Worm (Caenorhabditis elegans): ENCODE results near the gene igcm-4.

- TF ChIP-seq med-1 (GFP tag; optimal IDR thresholded peaks at IDR 0.05; ENCODE audit: insufficient read depth), result no peak
- no peak for TF ChIP-seq ref-1 (GFP tag; conservative IDR thresholded peaks at IDR 0.05)
- TF ChIP-seq flt-1 (GFP tag; IDR thresholded peaks at IDR 0.05), result no peak
- no peak for TF ChIP-seq ztf-29 (GFP tag; IDR thresholded peaks at IDR 0.05)
- TF ChIP-seq klf-2 (GFP tag; conservative IDR thresholded peaks at IDR 0.05), result no peak
- no peak for TF ChIP-seq tab-1 (GFP tag; IDR thresholded peaks at IDR 0.05)
- no peak for TF ChIP-seq ztf-23 (GFP tag; IDR thresholded peaks at IDR 0.05)
These were observed 45.6 kb downstream of the igcm-4 start for ce11 chrX:2000517-2000916.
